Fruit fly (Drosophila melanogaster) whole organism, embryonic: ENCODE results near the gene LSm3.

Source experiments
- Antp ChIP-seq: fragments of 200-800 bp; sonication (Bioruptor generic); optimal IDR thresholded peaks from 3 replicates; lab custom pipeline; 2016; ENCODE audit warnings: missing biosample characterization, missing genetic modification characterization
- Atf6 ChIP-seq: fragments of 200-800 bp; sonication (Bioruptor generic); IDR thresholded peaks from 2 replicates; pipeline ENCODE4 v1.3.6; 2022; ENCODE audit warnings: missing biosample characterization, missing genetic modification characterization
- CG10366 ChIP-seq: fragments of 200-800 bp; sonication (Bioruptor generic); IDR thresholded peaks from 2 replicates; pipeline ENCODE4 v1.3.6; 2022; ENCODE audit warnings: missing biosample characterization, missing genetic modification characterization
- CG10979 ChIP-seq: fragments of 200-800 bp; sonication (Bioruptor generic); optimal IDR thresholded peaks from 2 replicates; lab custom pipeline; 2018; ENCODE audit warnings: missing biosample characterization, mild to moderate bottlenecking, missing genetic modification characterization, moderate library complexity
- CG1233 ChIP-seq: fragments of 200-800 bp; sonication (Bioruptor generic); optimal IDR thresholded peaks from 4 replicates; lab custom pipeline; 2018; ENCODE audit warnings: missing biosample characterization, mild to moderate bottlenecking, missing genetic modification characterization
- CG13424 ChIP-seq: fragments of 200-800 bp; sonication (Bioruptor generic); optimal IDR thresholded peaks from 2 replicates; lab custom pipeline; 2019; ENCODE audit warnings: missing biosample characterization, mild to moderate bottlenecking, missing genetic modification characterization, moderate library complexity
- CG13894 ChIP-seq: fragments of 200-800 bp; sonication (Bioruptor generic); optimal IDR thresholded peaks from 3 replicates; lab custom pipeline; 2018; ENCODE audit warnings: missing biosample characterization, mild to moderate bottlenecking, missing genetic modification characterization, moderate library complexity
- CG14014 ChIP-seq: fragments of 200-800 bp; sonication (Bioruptor generic); IDR thresholded peaks from 2 replicates; pipeline ENCODE4 v1.3.6; 2022; ENCODE audit warnings: missing biosample characterization, missing genetic modification characterization
- CG15479 ChIP-seq: fragments of 200-800 bp; sonication (Bioruptor generic); optimal IDR thresholded peaks from 3 replicates; lab custom pipeline; 2019; ENCODE audit warnings: missing biosample characterization, mild to moderate bottlenecking, missing genetic modification characterization, moderate library complexity
- CG15601 ChIP-seq: fragments of 200-800 bp; sonication (Bioruptor generic); optimal IDR thresholded peaks from 3 replicates; lab custom pipeline; 2019; ENCODE audit warnings: missing biosample characterization, mild to moderate bottlenecking, missing genetic modification characterization, moderate library complexity
- CG16815 ChIP-seq: fragments of 200-800 bp; sonication (Bioruptor generic); optimal IDR thresholded peaks from 3 replicates; lab custom pipeline; 2017; ENCODE audit warnings: missing biosample characterization, mild to moderate bottlenecking, missing genetic modification characterization
- CG32767 ChIP-seq: fragments of 200-800 bp; sonication (Bioruptor generic); IDR thresholded peaks from 2 replicates; pipeline ENCODE4 v1.3.6; 2022; ENCODE audit warnings: missing biosample characterization, missing genetic modification characterization
- CG3407 ChIP-seq: fragments of 200-800 bp; sonication (Bioruptor generic); optimal IDR thresholded peaks from 2 replicates; lab custom pipeline; 2018; ENCODE audit warnings: missing biosample characterization, mild to moderate bottlenecking, missing genetic modification characterization
- CG3838 ChIP-seq: fragments of 200-800 bp; sonication (Bioruptor generic); optimal IDR thresholded peaks from 3 replicates; lab custom pipeline; 2016; ENCODE audit warnings: missing biosample characterization, missing genetic modification characterization
- CG4820 ChIP-seq: fragments of 200-800 bp; sonication (Bioruptor generic); optimal IDR thresholded peaks from 3 replicates; lab custom pipeline; 2016; ENCODE audit warnings: missing biosample characterization, missing genetic modification characterization
- CG7271 ChIP-seq: fragments of 200-800 bp; sonication (Bioruptor generic); optimal IDR thresholded peaks from 2 replicates; lab custom pipeline; 2018; ENCODE audit warnings: missing biosample characterization, mild to moderate bottlenecking, missing genetic modification characterization, moderate library complexity
- CG7745 ChIP-seq: fragments of 200-800 bp; sonication (Bioruptor generic); optimal IDR thresholded peaks from 2 replicates; lab custom pipeline; 2018; ENCODE audit warnings: missing biosample characterization, mild to moderate bottlenecking, missing genetic modification characterization, moderate library complexity
- CG7839 ChIP-seq: fragments of 200-800 bp; sonication (Bioruptor generic); optimal IDR thresholded peaks from 3 replicates; lab custom pipeline; 2018; ENCODE audit warnings: missing biosample characterization, mild to moderate bottlenecking, missing genetic modification characterization, moderate library complexity
- CG8290 ChIP-seq, 3 experiments: fragments of 200-800 bp; sonication (Bioruptor generic); optimal IDR thresholded peaks; 2 replicates each; lab custom pipeline; 2016 to 2019; ENCODE audit warnings: missing biosample characterization in 3 of 3, missing genetic modification characterization in 3 of 3, mild to moderate bottlenecking in 2 of 3, moderate library complexity in 1 of 3
- Camta ChIP-seq: fragments of 200-800 bp; sonication (Bioruptor generic); optimal IDR thresholded peaks from 2 replicates; lab custom pipeline; 2016; ENCODE audit warnings: missing biosample characterization, missing genetic modification characterization
- D ChIP-seq, 2 experiments: fragments of 200-800 bp in 1 of 2; fragments of >200 bp in 1 of 2; sonication (Bioruptor generic) in 1 of 2; optimal IDR thresholded peaks; 2 replicates in 1 of 2; 3 replicates in 1 of 2; lab custom pipeline; 2017; ENCODE audit warnings: mild to moderate bottlenecking in 1 of 2, missing biosample characterization in 1 of 2, missing genetic modification characterization in 1 of 2, missing genetic modification reagents in 1 of 2
- D19A ChIP-seq: fragments of 200-800 bp; optimal IDR thresholded peaks from 3 replicates; lab custom pipeline; 2019; ENCODE audit warnings: missing biosample characterization, mild to moderate bottlenecking, missing genetic modification characterization, moderate library complexity
- Eip74EF ChIP-seq, 2 experiments: fragments of 200-800 bp in 1 of 2; fragments of >200 bp in 1 of 2; sonication (Bioruptor generic) in 1 of 2; optimal IDR thresholded peaks; 2 replicates each; lab custom pipeline; 2017 to 2019; ENCODE audit warnings: missing biosample characterization in 2 of 2, missing genetic modification characterization in 2 of 2, mild to moderate bottlenecking in 1 of 2, moderate library complexity in 1 of 2
- Elba2 ChIP-seq: fragments of 200-800 bp; sonication (Bioruptor generic); optimal IDR thresholded peaks from 3 replicates; lab custom pipeline; 2016; ENCODE audit warnings: missing biosample characterization, missing genetic modification characterization
- Hey ChIP-seq: fragments of 200-800 bp; sonication (Bioruptor generic); optimal IDR thresholded peaks from 3 replicates; lab custom pipeline; 2018; ENCODE audit warnings: missing biosample characterization, mild to moderate bottlenecking, missing genetic modification characterization
- HmgD ChIP-seq: fragments of 200-800 bp; sonication (Bioruptor generic); optimal IDR thresholded peaks from 3 replicates; lab custom pipeline; 2016; ENCODE audit warnings: missing biosample characterization, missing genetic modification characterization
- Hmx ChIP-seq: fragments of 200-800 bp; sonication (Bioruptor generic); optimal IDR thresholded peaks from 2 replicates; lab custom pipeline; 2016; ENCODE audit warnings: missing biosample characterization, missing genetic modification characterization
- Lpt ChIP-seq: fragments of >200 bp; optimal IDR thresholded peaks from 2 replicates; lab custom pipeline; 2018; ENCODE audit warnings: missing biosample characterization, missing genetic modification characterization
- NC2α ChIP-seq: fragments of 200-800 bp; sonication (Bioruptor generic); optimal IDR thresholded peaks from 2 replicates; lab custom pipeline; 2016; ENCODE audit warnings: missing biosample characterization, missing genetic modification characterization
- Trl ChIP-seq, 3 experiments: fragments of >200 bp in 2 of 3; fragments of 200-800 bp in 1 of 3; sonication (Bioruptor generic) in 1 of 3; optimal IDR thresholded peaks; 2 replicates in 1 of 3; 3 replicates in 2 of 3; lab custom pipeline; 2016 to 2017; ENCODE audit warnings: missing biosample characterization in 1 of 3, missing genetic modification characterization in 1 of 3
- aop ChIP-seq: fragments of 200-800 bp; sonication (Bioruptor generic); IDR thresholded peaks from 2 replicates; pipeline ENCODE4 v1.3.6; 2022; ENCODE audit warnings: missing biosample characterization, missing genetic modification characterization
- ap ChIP-seq: fragments of 200-800 bp; sonication (Bioruptor generic); IDR thresholded peaks from 2 replicates; pipeline ENCODE4 v1.3.6; 2022; ENCODE audit warnings: missing biosample characterization, missing genetic modification characterization
- da ChIP-seq: fragments of 200-800 bp; sonication (Bioruptor generic); optimal IDR thresholded peaks from 2 replicates; lab custom pipeline; 2016; ENCODE audit warnings: missing biosample characterization, missing genetic modification characterization
- esg ChIP-seq: fragments of 200-800 bp; sonication (Bioruptor generic); conservative IDR thresholded peaks from 2 replicates; pipeline ENCODE4 v1.3.6; 2022; ENCODE audit warnings: missing biosample characterization, missing genetic modification characterization
- fd3F ChIP-seq: fragments of 200-800 bp; sonication (Bioruptor generic); optimal IDR thresholded peaks from 2 replicates; lab custom pipeline; 2018; ENCODE audit warnings: missing biosample characterization, mild to moderate bottlenecking, missing genetic modification characterization, moderate library complexity
- hkb ChIP-seq, 2 experiments: fragments of 200-800 bp in 1 of 2; fragments of >200 bp in 1 of 2; sonication (Bioruptor generic) in 1 of 2; IDR thresholded peaks in 1 of 2; optimal IDR thresholded peaks in 1 of 2; 2 replicates each; pipeline versions ENCODE4 v1.3.6 to Lab custom; 2017 to 2022; ENCODE audit warnings: missing biosample characterization in 1 of 2, missing genetic modification characterization in 1 of 2
- inv ChIP-seq: fragments of 200-800 bp; sonication (Bioruptor generic); IDR thresholded peaks from 2 replicates; pipeline ENCODE4 v1.3.6; 2022; ENCODE audit warnings: missing biosample characterization, missing genetic modification characterization; ENCODE audit not compliant: partially characterized antibody
- kay ChIP-seq: fragments of 200-800 bp; sonication (Bioruptor generic); optimal IDR thresholded peaks from 2 replicates; lab custom pipeline; 2016; ENCODE audit warnings: missing biosample characterization, missing genetic modification characterization
- klu ChIP-seq: fragments of 200-800 bp; sonication (Bioruptor generic); IDR thresholded peaks from 2 replicates; pipeline ENCODE4 v1.3.6; 2022; ENCODE audit warnings: missing biosample characterization, missing genetic modification characterization
- mld ChIP-seq: fragments of 200-800 bp; sonication (Bioruptor generic); IDR thresholded peaks from 3 replicates; pipeline ENCODE4 v1.3.6; 2022; ENCODE audit warnings: missing biosample characterization, missing genetic modification characterization; ENCODE audit not compliant: partially characterized antibody
- p53 ChIP-seq: fragments of 200-800 bp; sonication (Bioruptor generic); optimal IDR thresholded peaks from 2 replicates; lab custom pipeline; 2016; ENCODE audit warnings: missing biosample characterization, missing genetic modification characterization
- phol ChIP-seq: fragments of 200-800 bp; sonication (Bioruptor generic); optimal IDR thresholded peaks from 3 replicates; lab custom pipeline; 2018; ENCODE audit warnings: missing biosample characterization, mild to moderate bottlenecking, missing genetic modification characterization, moderate library complexity
- pros ChIP-seq: fragments of 200-800 bp; sonication (Bioruptor generic); optimal IDR thresholded peaks from 3 replicates; lab custom pipeline; 2019; ENCODE audit warnings: missing biosample characterization, mild to moderate bottlenecking, missing genetic modification characterization, moderate library complexity
- sna ChIP-seq: fragments of 200-800 bp; sonication (Bioruptor generic); IDR thresholded peaks from 2 replicates; pipeline ENCODE4 v1.3.6; 2022; ENCODE audit warnings: missing biosample characterization, missing genetic modification characterization; ENCODE audit not compliant: partially characterized antibody
- sqz ChIP-seq: fragments of 200-800 bp; sonication (Bioruptor generic); optimal IDR thresholded peaks from 3 replicates; lab custom pipeline; 2018; ENCODE audit warnings: missing biosample characterization, mild to moderate bottlenecking, missing genetic modification characterization
- sug ChIP-seq: fragments of 200-800 bp; optimal IDR thresholded peaks from 2 replicates; lab custom pipeline; 2019; ENCODE audit warnings: missing biosample characterization, mild to moderate bottlenecking, missing genetic modification characterization, moderate library complexity
- tgo ChIP-seq: fragments of 200-800 bp; sonication (Bioruptor generic); IDR thresholded peaks from 3 replicates; pipeline ENCODE4 v1.3.6; 2022; ENCODE audit warnings: missing biosample characterization, missing genetic modification characterization
- zfh2 ChIP-seq: fragments of 200-800 bp; sonication (Bioruptor generic); optimal IDR thresholded peaks from 2 replicates; lab custom pipeline; 2016; ENCODE audit warnings: missing biosample characterization, missing genetic modification characterization

LSm3 gene

dm6 chr3R:23986479-23986930 is 9.6 kb upstream of the LSm3 start, which contains the start of the genes CG13603 and CG5902 (continued):
- TF ChIP-seq inv (GFP tag; lab: Robert Waterston, UW) (peak; percentile 59; the same call in 1 of the 2 replicates), CG3838 (GFP tag; lab: Kevin White, UChicago) (no peak), CG3407 (GFP tag; lab: Kevin White, UChicago) (no peak), esg (GFP tag; lab: Robert Waterston, UW) (no peak; the same call in 1 of the 2 replicates), mld (GFP tag; lab: Robert Waterston, UW) (peak; percentile 79; the same call in 2 of the 3 replicates), CG8290 (GFP tag; optimal IDR thresholded peaks at IDR 0.05; lab: Kevin White, UChicago) (no peak), CG8290 (tag; optimal IDR thresholded peaks at IDR 0.05; lab: Kevin White, UChicago) (no peak), Camta (GFP tag; lab: Kevin White, UChicago) (peak; percentile 64), CG13894 (tag; lab: Kevin White, UChicago) (no peak), zfh2 (GFP tag; lab: Kevin White, UChicago) (no peak), NC2α (GFP tag; lab: Kevin White, UChicago) (no peak), Eip74EF (GFP tag; optimal IDR thresholded peaks at IDR 0.05; lab: Kevin White, UChicago) (no peak), Trl (optimal IDR thresholded peaks at IDR 0.05; lab: Kevin White, UChicago) (no peak), Trl (GFP tag; optimal IDR thresholded peaks at IDR 0.05; lab: Kevin White, UChicago) (peak; percentile 51), HmgD (GFP tag; lab: Kevin White, UChicago) (peak; percentile 60), da (GFP tag; lab: Kevin White, UChicago) (no peak), kay (GFP tag; lab: Kevin White, UChicago) (peak; percentile 12), Elba2 (GFP tag; lab: Kevin White, UChicago) (peak; percentile 53), CG16815 (GFP tag; lab: Kevin White, UChicago) (no peak), klu (GFP tag; lab: Robert Waterston, UW) (no peak), D (optimal IDR thresholded peaks at IDR 0.05; lab: Kevin White, UChicago) (peak; percentile 26), D (GFP tag; optimal IDR thresholded peaks at IDR 0.05; lab: Kevin White, UChicago) (no peak), p53 (GFP tag; lab: Kevin White, UChicago) (no peak), Hmx (GFP tag; lab: Kevin White, UChicago) (no peak), sna (peak; percentile 65), Hey (tag; lab: Kevin White, UChicago) (no peak), Antp (GFP tag; lab: Kevin White, UChicago) (peak; percentile 70), CG7839 (tag; lab: Kevin White, UChicago) (no peak), Lpt (no peak), CG10366 (peak; percentile 37), CG15601 (tag; lab: Kevin White, UChicago) (no peak), CG15479 (GFP tag; lab: Kevin White, UChicago) (no peak), phol (tag; lab: Kevin White, UChicago) (peak; percentile 69), CG7271 (no peak), tgo (GFP tag; lab: Robert Waterston, UW) (0 out of 3 replicates have a peak, but pooled peaks have one; percentile 15), CG13424 (tag; lab: Kevin White, UChicago) (no peak), pros (GFP tag; lab: Kevin White, UChicago) (no peak), CG7745 (tag; lab: Kevin White, UChicago) (no peak), sqz (GFP tag; lab: Kevin White, UChicago) (no peak), CG10979 (peak; percentile 29), CG14014 (GFP tag; lab: Robert Waterston, UW) (peak; percentile 13; the same call in 1 of the 2 replicates), CG1233 (GFP tag; lab: Kevin White, UChicago) (no peak), aop (GFP tag; lab: Robert Waterston, UW) (no peak), sug (peak; percentile 49), D19A (tag; lab: Kevin White, UChicago) (no peak), CG32767 (peak; percentile 36; the same call in 1 of the 2 replicates), hkb (optimal IDR thresholded peaks at IDR 0.05; lab: Kevin White, UChicago) (no peak), hkb (GFP tag; IDR thresholded peaks at IDR 0.05; lab: Robert Waterston, UW) (0 out of 2 replicates have a peak, but pooled peaks have one; percentile 38), Atf6 (GFP tag; lab: Robert Waterston, UW) (no peak), fd3F (GFP tag; lab: Kevin White, UChicago) (no peak), ap (GFP tag; lab: Robert Waterston, UW) (no peak), CG4820 (peak; percentile 18)
